Fruit fly (Drosophila melanogaster) whole organism, embryonic: ENCODE results near the gene haf.

Source experiments
- C15 ChIP-seq: fragments of 200-800 bp; sonication (Bioruptor generic); IDR thresholded peaks from 3 replicates; pipeline ENCODE4 v1.3.6; 2022; ENCODE audit warnings: missing biosample characterization, missing genetic modification characterization
- CG10543 ChIP-seq: fragments of 200-800 bp; sonication (Bioruptor generic); optimal IDR thresholded peaks from 3 replicates; lab custom pipeline; 2017; ENCODE audit warnings: missing biosample characterization, mild to moderate bottlenecking, missing genetic modification characterization, moderate library complexity
- CG10959 ChIP-seq: fragments of 200-800 bp; sonication (Bioruptor generic); IDR thresholded peaks from 2 replicates; pipeline ENCODE4 v1.3.6; 2022; ENCODE audit warnings: missing biosample characterization, missing genetic modification characterization
- CG12071 ChIP-seq: fragments of 200-800 bp; sonication (Bioruptor generic); optimal IDR thresholded peaks from 3 replicates; lab custom pipeline; 2018; ENCODE audit warnings: missing biosample characterization, mild to moderate bottlenecking, missing genetic modification characterization
- CG14860 ChIP-seq: fragments of 200-800 bp; sonication (Bioruptor generic); IDR thresholded peaks from 3 replicates; pipeline ENCODE4 v1.3.6; 2022; ENCODE audit warnings: missing biosample characterization, missing genetic modification characterization; ENCODE audit not compliant: partially characterized antibody
- CG15601 ChIP-seq: fragments of 200-800 bp; sonication (Bioruptor generic); optimal IDR thresholded peaks from 3 replicates; lab custom pipeline; 2019; ENCODE audit warnings: missing biosample characterization, mild to moderate bottlenecking, missing genetic modification characterization, moderate library complexity
- CG16863 ChIP-seq: fragments of 200-800 bp; sonication (Bioruptor generic); optimal IDR thresholded peaks from 3 replicates; lab custom pipeline; 2016; ENCODE audit warnings: missing biosample characterization, missing genetic modification characterization
- CG2120 ChIP-seq: fragments of 200-800 bp; sonication (Bioruptor generic); optimal IDR thresholded peaks from 3 replicates; lab custom pipeline; 2016; ENCODE audit warnings: missing biosample characterization, missing genetic modification characterization
- CG33557 ChIP-seq: fragments of 200-800 bp; sonication (Bioruptor generic); optimal IDR thresholded peaks from 2 replicates; lab custom pipeline; 2019; ENCODE audit warnings: missing biosample characterization, mild to moderate bottlenecking, missing genetic modification characterization, moderate library complexity
- CG3407 ChIP-seq: fragments of 200-800 bp; sonication (Bioruptor generic); optimal IDR thresholded peaks from 2 replicates; lab custom pipeline; 2018; ENCODE audit warnings: missing biosample characterization, mild to moderate bottlenecking, missing genetic modification characterization
- CG4328 ChIP-seq: fragments of 200-800 bp; sonication (Bioruptor generic); optimal IDR thresholded peaks from 3 replicates; lab custom pipeline; 2017; ENCODE audit warnings: missing biosample characterization, missing genetic modification reagents, missing genetic modification characterization
- CG4404 ChIP-seq: fragments of 200-800 bp; sonication (Bioruptor generic); IDR thresholded peaks from 2 replicates; pipeline ENCODE4 v1.3.6; 2022; ENCODE audit warnings: missing biosample characterization, missing genetic modification characterization
- CG5245 ChIP-seq: fragments of 200-800 bp; sonication (Bioruptor generic); optimal IDR thresholded peaks from 3 replicates; lab custom pipeline; 2016; ENCODE audit warnings: missing biosample characterization, missing genetic modification characterization
- CG6683 ChIP-seq: fragments of 200-800 bp; sonication (Bioruptor generic); optimal IDR thresholded peaks from 2 replicates; lab custom pipeline; 2017; ENCODE audit warnings: missing biosample characterization, mild to moderate bottlenecking, missing genetic modification characterization, missing genetic modification reagents
- CG9817 ChIP-seq: fragments of 200-800 bp; sonication (Bioruptor generic); optimal IDR thresholded peaks from 2 replicates; lab custom pipeline; 2018; ENCODE audit warnings: missing biosample characterization, mild to moderate bottlenecking, missing genetic modification characterization, moderate library complexity
- Dfd ChIP-seq, 2 experiments: fragments of >200 bp; optimal IDR thresholded peaks; 2 replicates each; lab custom pipeline; 2017; ENCODE audit warnings: missing biosample characterization in 2 of 2, missing genetic modification characterization in 2 of 2
- Gug ChIP-seq: fragments of 200-800 bp; sonication (Bioruptor generic); IDR thresholded peaks from 4 replicates; pipeline ENCODE4 v1.3.6; 2022; ENCODE audit warnings: missing biosample characterization, missing genetic modification characterization
- H2.0 ChIP-seq: fragments of 200-800 bp; sonication (Bioruptor generic); IDR thresholded peaks from 2 replicates; pipeline ENCODE4 v1.3.6; 2022; ENCODE audit warnings: missing biosample characterization, missing genetic modification characterization
- HmgZ ChIP-seq: fragments of 200-800 bp; sonication (Bioruptor generic); optimal IDR thresholded peaks from 2 replicates; lab custom pipeline; 2018; ENCODE audit warnings: missing biosample characterization, mild to moderate bottlenecking, missing genetic modification characterization
- Hmr ChIP-seq: fragments of 200-800 bp; sonication (Bioruptor generic); optimal IDR thresholded peaks from 3 replicates; lab custom pipeline; 2017; ENCODE audit warnings: mild to moderate bottlenecking, missing biosample characterization, missing genetic modification reagents, missing genetic modification characterization
- Hmx ChIP-seq: fragments of 200-800 bp; sonication (Bioruptor generic); optimal IDR thresholded peaks from 2 replicates; lab custom pipeline; 2016; ENCODE audit warnings: missing biosample characterization, missing genetic modification characterization
- Kr ChIP-seq: fragments of 200-800 bp; sonication (Bioruptor generic); optimal IDR thresholded peaks from 2 replicates; lab custom pipeline; 2017; ENCODE audit warnings: missing biosample characterization, mild to moderate bottlenecking, missing genetic modification characterization
- Lhr ChIP-seq: fragments of 200-800 bp; sonication (Bioruptor generic); optimal IDR thresholded peaks from 3 replicates; lab custom pipeline; 2017; ENCODE audit warnings: mild to moderate bottlenecking, missing biosample characterization, missing genetic modification reagents, missing genetic modification characterization
- Med ChIP-seq: fragments of 200-800 bp; sonication (Bioruptor generic); peaks from one replicate; lab custom pipeline; 2016; ENCODE audit warnings: missing biosample characterization, missing genetic modification characterization, mild to moderate bottlenecking, inconsistent platforms, moderate library complexity
- Myb ChIP-seq: fragments of 200-800 bp; sonication (Bioruptor generic); optimal IDR thresholded peaks from 2 replicates; lab custom pipeline; 2016; ENCODE audit warnings: missing biosample characterization, missing genetic modification characterization
- Nf-YB ChIP-seq: fragments of 200-800 bp; sonication (Bioruptor generic); optimal IDR thresholded peaks from 3 replicates; lab custom pipeline; 2019; ENCODE audit warnings: missing biosample characterization, mild to moderate bottlenecking, missing genetic modification characterization, moderate library complexity
- cwo ChIP-seq: fragments of 200-800 bp; sonication (Bioruptor generic); optimal IDR thresholded peaks from 3 replicates; lab custom pipeline; 2017; ENCODE audit warnings: missing biosample characterization, missing genetic modification characterization, mild to moderate bottlenecking, moderate library complexity, missing genetic modification reagents
- da ChIP-seq: fragments of 200-800 bp; sonication (Bioruptor generic); optimal IDR thresholded peaks from 2 replicates; lab custom pipeline; 2016; ENCODE audit warnings: missing biosample characterization, missing genetic modification characterization
- dan ChIP-seq: fragments of 200-800 bp; sonication (Bioruptor generic); IDR thresholded peaks from 2 replicates; pipeline ENCODE4 v1.3.6; 2022; ENCODE audit warnings: missing biosample characterization, missing genetic modification characterization
- dmrt11E ChIP-seq: fragments of 200-800 bp; sonication (Bioruptor generic); optimal IDR thresholded peaks from 3 replicates; lab custom pipeline; 2018; ENCODE audit warnings: missing biosample characterization, mild to moderate bottlenecking, missing genetic modification characterization, moderate library complexity
- dpn ChIP-seq, 2 experiments: fragments of 200-800 bp; sonication (Bioruptor generic); optimal IDR thresholded peaks; 3 replicates each; lab custom pipeline; 2016; ENCODE audit warnings: missing biosample characterization in 2 of 2, missing genetic modification characterization in 2 of 2
- fd96Cb ChIP-seq: fragments of 200-800 bp; sonication (Bioruptor generic); optimal IDR thresholded peaks from 2 replicates; lab custom pipeline; 2018; ENCODE audit warnings: missing biosample characterization, mild to moderate bottlenecking, missing genetic modification characterization, moderate library complexity
- gcm ChIP-seq: fragments of 200-800 bp; sonication (Bioruptor generic); optimal IDR thresholded peaks from 2 replicates; lab custom pipeline; 2019; ENCODE audit warnings: missing biosample characterization, mild to moderate bottlenecking, missing genetic modification characterization, moderate library complexity
- gcm2 ChIP-seq: fragments of 200-800 bp; sonication (Bioruptor generic); optimal IDR thresholded peaks from 2 replicates; lab custom pipeline; 2016; ENCODE audit warnings: missing biosample characterization, missing genetic modification characterization
- gem ChIP-seq: fragments of 200-800 bp; sonication (Bioruptor generic); optimal IDR thresholded peaks from 2 replicates; lab custom pipeline; 2019; ENCODE audit warnings: missing biosample characterization, mild to moderate bottlenecking, missing genetic modification characterization, moderate library complexity
- grn ChIP-seq: fragments of 200-800 bp; sonication (Bioruptor generic); optimal IDR thresholded peaks from 3 replicates; lab custom pipeline; 2017; ENCODE audit warnings: missing biosample characterization, missing genetic modification characterization
- hkb ChIP-seq, 2 experiments: fragments of 200-800 bp in 1 of 2; fragments of >200 bp in 1 of 2; sonication (Bioruptor generic) in 1 of 2; IDR thresholded peaks in 1 of 2; optimal IDR thresholded peaks in 1 of 2; 2 replicates each; pipeline versions ENCODE4 v1.3.6 to Lab custom; 2017 to 2022; ENCODE audit warnings: missing biosample characterization in 1 of 2, missing genetic modification characterization in 1 of 2
- kni ChIP-seq: fragments of 200-800 bp; sonication (Bioruptor generic); optimal IDR thresholded peaks from 3 replicates; lab custom pipeline; 2017; ENCODE audit warnings: mild to moderate bottlenecking, missing biosample characterization, missing genetic modification reagents, missing genetic modification characterization
- lmd ChIP-seq: fragments of 200-800 bp; sonication (Bioruptor generic); IDR thresholded peaks from 2 replicates; pipeline ENCODE4 v1.3.6; 2022; ENCODE audit warnings: missing biosample characterization, missing genetic modification characterization
- pb ChIP-seq: fragments of 200-800 bp; sonication (Bioruptor generic); optimal IDR thresholded peaks from 3 replicates; lab custom pipeline; 2016; ENCODE audit warnings: missing biosample characterization, missing genetic modification characterization
- pita ChIP-seq: fragments of 200-800 bp; sonication (Bioruptor generic); optimal IDR thresholded peaks from 2 replicates; lab custom pipeline; 2017; ENCODE audit warnings: missing biosample characterization, mild to moderate bottlenecking, missing genetic modification characterization
- pros ChIP-seq: fragments of 200-800 bp; sonication (Bioruptor generic); optimal IDR thresholded peaks from 3 replicates; lab custom pipeline; 2019; ENCODE audit warnings: missing biosample characterization, mild to moderate bottlenecking, missing genetic modification characterization, moderate library complexity
- ranshi ChIP-seq: fragments of 200-800 bp; sonication (Bioruptor generic); IDR thresholded peaks from 2 replicates; pipeline ENCODE4 v1.3.6; 2022; ENCODE audit warnings: missing biosample characterization, missing genetic modification characterization
- rib ChIP-seq: fragments of 200-800 bp; sonication (Bioruptor generic); IDR thresholded peaks from 2 replicates; pipeline ENCODE4 v1.3.6; 2022; ENCODE audit warnings: missing biosample characterization, missing genetic modification characterization
- sens ChIP-seq: fragments of 200-800 bp; sonication (Bioruptor generic); peaks from one replicate; lab custom pipeline; 2016; ENCODE audit warnings: missing biosample characterization, missing genetic modification characterization
- sima ChIP-seq: fragments of 200-800 bp; sonication (Bioruptor generic); optimal IDR thresholded peaks from 2 replicates; lab custom pipeline; 2016; ENCODE audit warnings: missing biosample characterization, missing genetic modification characterization
- so ChIP-seq: fragments of 200-800 bp; sonication (Bioruptor generic); IDR thresholded peaks from 3 replicates; pipeline ENCODE4 v1.3.6; 2022; ENCODE audit warnings: missing biosample characterization, missing genetic modification characterization
- tap ChIP-seq: fragments of 200-800 bp; optimal IDR thresholded peaks from 3 replicates; lab custom pipeline; 2019; ENCODE audit warnings: missing biosample characterization, mild to moderate bottlenecking, missing genetic modification characterization, moderate library complexity
- unpg ChIP-seq: fragments of 200-800 bp; sonication (Bioruptor generic); optimal IDR thresholded peaks from 3 replicates; lab custom pipeline; 2018; ENCODE audit warnings: missing biosample characterization, mild to moderate bottlenecking, missing genetic modification characterization, moderate library complexity
- vnd ChIP-seq: fragments of 200-800 bp; sonication (Bioruptor generic); IDR thresholded peaks from 3 replicates; pipeline ENCODE4 v1.3.6; 2022; ENCODE audit warnings: missing biosample characterization, missing genetic modification characterization; ENCODE audit not compliant: partially characterized antibody
- z ChIP-seq: fragments of 200-800 bp; sonication (Bioruptor generic); IDR thresholded peaks from 3 replicates; pipeline ENCODE4 v1.3.6; 2022; ENCODE audit warnings: missing biosample characterization, missing genetic modification characterization

The haf gene

dm6 chr2L:1646499-1646898, 91.6 kb downstream of the haf start (continued):
- TF ChIP-seq CG4328 (GFP tag; lab: Kevin White, UChicago) (no peak), CG5245 (GFP tag; lab: Kevin White, UChicago) (no peak), sima (GFP tag; lab: Kevin White, UChicago) (no peak), CG14860 (GFP tag; lab: Robert Waterston, UW) (no peak), grn (GFP tag; lab: Kevin White, UChicago) (no peak), CG6683 (GFP tag; lab: Kevin White, UChicago) (no peak), kni (GFP tag; lab: Kevin White, UChicago) (peak; percentile 51), lmd (no peak; the same call in 1 of the 2 replicates), Myb (GFP tag; lab: Kevin White, UChicago) (no peak), HmgZ (tag; lab: Kevin White, UChicago) (no peak), tap (tag; lab: Kevin White, UChicago) (no peak), Med (GFP tag; lab: Kevin White, UChicago) (peak; percentile 51), unpg (GFP tag; lab: Kevin White, UChicago) (peak; percentile 23), CG9817 (tag; lab: Kevin White, UChicago) (peak; percentile 12), C15 (GFP tag; lab: Robert Waterston, UW) (no peak), CG2120 (GFP tag; lab: Kevin White, UChicago) (no peak), gcm (GFP tag; lab: Kevin White, UChicago) (no peak), z (GFP tag; lab: Robert Waterston, UW) (no peak), vnd (no peak), Dfd (GFP tag; optimal IDR thresholded peaks at IDR 0.05; lab: Kevin White, UChicago) (no peak), gcm2 (GFP tag; lab: Kevin White, UChicago) (no peak), CG15601 (tag; lab: Kevin White, UChicago) (peak; percentile 19), gem (tag; lab: Kevin White, UChicago) (peak; percentile 58), sens (GFP tag; lab: Kevin White, UChicago) (peak; percentile 91), Hmx (GFP tag; lab: Kevin White, UChicago) (no peak), Lhr (GFP tag; lab: Kevin White, UChicago) (no peak), CG10959 (GFP tag; lab: Robert Waterston, UW) (no peak), hkb (optimal IDR thresholded peaks at IDR 0.05; lab: Kevin White, UChicago) (no peak), hkb (GFP tag; IDR thresholded peaks at IDR 0.05; lab: Robert Waterston, UW) (no peak), dmrt11E (tag; lab: Kevin White, UChicago) (no peak), pb (GFP tag; lab: Kevin White, UChicago) (no peak), ranshi (GFP tag; lab: Robert Waterston, UW) (no peak), Gug (GFP tag; lab: Robert Waterston, UW) (no peak), cwo (GFP tag; lab: Kevin White, UChicago) (no peak), Hmr (GFP tag; lab: Kevin White, UChicago) (peak; percentile 4), CG4404 (GFP tag; lab: Robert Waterston, UW) (no peak), CG3407 (GFP tag; lab: Kevin White, UChicago) (peak; percentile 30), CG10543 (GFP tag; lab: Kevin White, UChicago) (no peak), fd96Cb (tag; lab: Kevin White, UChicago) (peak; percentile 49), Nf-YB (GFP tag; lab: Kevin White, UChicago) (no peak), da (GFP tag; lab: Kevin White, UChicago) (no peak), dan (GFP tag; lab: Robert Waterston, UW) (no peak), CG12071 (GFP tag; lab: Kevin White, UChicago) (no peak), CG16863 (GFP tag; lab: Kevin White, UChicago) (peak; percentile 1), Kr (GFP tag; lab: Kevin White, UChicago) (no peak), so (GFP tag; lab: Robert Waterston, UW) (no peak), rib (GFP tag; lab: Robert Waterston, UW) (no peak), H2.0 (GFP tag; lab: Robert Waterston, UW) (no peak), dpn (GFP tag; optimal IDR thresholded peaks at IDR 0.05; lab: Kevin White, UChicago) (peak in 1 of 2 experiments; percentile 6), pita (GFP tag; lab: Kevin White, UChicago) (no peak), CG33557 (GFP tag; lab: Kevin White, UChicago) (no peak), pros (no peak)
